Worm (Caenorhabditis elegans): ENCODE measurements around the gene C30B5.6.

C30B5.6 gene

ce11 chrII:6226995-6227394 is 4.5 kb upstream of the C30B5.6 start, which contains the start of gene srsy-2:
Gene srsy-2, minus strand, starts transcription at chrII:6227095.
- TF ChIP-seq F57A8.1 (GFP tag; optimal IDR thresholded peaks at IDR 0.05) (no peak), lir-1 (GFP tag; conservative IDR thresholded peaks at IDR 0.05) (no peak), Y95B8A.8 (GFP tag; IDR thresholded peaks at IDR 0.05) (no peak), let-607 (tag; optimal IDR thresholded peaks at IDR 0.05) (no peak), mcd-1 (GFP tag; IDR thresholded peaks at IDR 0.05) (no peak)

- TF ChIP-seq hmg-20 (GFP tag; IDR thresholded peaks at IDR 0.05) (no peak), K11D2.4 (GFP tag; IDR thresholded peaks at IDR 0.05) (no peak), athp-1 (tag; optimal IDR thresholded peaks at IDR 0.05) (no peak)
These were observed 1.3 kb upstream of the C30B5.6 start for ce11 chrII:6223755-6224154.

- no peak for TF ChIP-seq pha-4 (tag; optimal IDR thresholded peaks at IDR 0.05)
- TF ChIP-seq nhr-27 (tag; optimal IDR thresholded peaks at IDR 0.05) = no peak
- TF ChIP-seq F57C9.4 (tag; optimal IDR thresholded peaks at IDR 0.05) = no peak
- no peak for TF ChIP-seq pbrm-1 (GFP tag; IDR thresholded peaks at IDR 0.05)
- no peak for TF ChIP-seq hmg-20 (GFP tag; IDR thresholded peaks at IDR 0.05)
- TF ChIP-seq sea-2 (GFP tag; IDR thresholded peaks at IDR 0.05) = no peak
These were observed 988 bp downstream of the C30B5.6 start for ce11 chrII:6221470-6221869.

- TF ChIP-seq sea-2 (GFP tag; IDR thresholded peaks at IDR 0.05) = no peak
- no peak for TF ChIP-seq K11D2.4 (GFP tag; IDR thresholded peaks at IDR 0.05)
- TF ChIP-seq nhr-80 (tag; optimal IDR thresholded peaks at IDR 0.05) = no peak
- no peak for TF ChIP-seq ztf-3 (GFP tag; optimal IDR thresholded peaks at IDR 0.05)
- no peak for TF ChIP-seq D2030.7 (GFP tag; IDR thresholded peaks at IDR 0.05)
- TF ChIP-seq nhr-120 (GFP tag; IDR thresholded peaks at IDR 0.05) = no peak
- no peak for TF ChIP-seq dpl-1 (GFP tag; optimal IDR thresholded peaks at IDR 0.05)
- TF ChIP-seq ama-1 (optimal IDR thresholded peaks at IDR 0.05) = no peak
- TF ChIP-seq ama-1 (GFP tag; optimal IDR thresholded peaks at IDR 0.05) = no peak
- no peak for TF ChIP-seq snpc-3.4 (tag; optimal IDR thresholded peaks at IDR 0.05)
- TF ChIP-seq ceh-100 (GFP tag; IDR thresholded peaks at IDR 0.05) = no peak
- no peak for TF ChIP-seq ceh-40 (GFP tag; IDR thresholded peaks at IDR 0.05)
- no peak for TF ChIP-seq rec-8 (tag; optimal IDR thresholded peaks at IDR 0.05)
- TF ChIP-seq C06A6.2 (GFP tag; conservative IDR thresholded peaks at IDR 0.05) = no peak
- no peak for TF ChIP-seq ceh-79 (tag; optimal IDR thresholded peaks at IDR 0.05)
- no peak for TF ChIP-seq F10E7.11 (tag; optimal IDR thresholded peaks at IDR 0.05)
- TF ChIP-seq B0019.2 (GFP tag; conservative IDR thresholded peaks at IDR 0.05) = no peak
- no peak for TF ChIP-seq F57C9.4 (tag; optimal IDR thresholded peaks at IDR 0.05)
- no peak for TF ChIP-seq Y56A3A.18 (GFP tag; IDR thresholded peaks at IDR 0.05)
These were observed 3.1 kb downstream of the C30B5.6 start, which contains the start of gene mks-2 for ce11 chrII:6219346-6219745. Gene mks-2, minus strand, starts transcription at chrII:6219446.

ce11 chrII:6208116-6208515 is 14.3 kb downstream of the C30B5.6 start, which contains the start of gene daf-37:
Gene daf-37, minus strand, starts transcription at chrII:6208216.
- TF ChIP-seq B0261.1 (tag; optimal IDR thresholded peaks at IDR 0.05) = no peak
- no peak for TF ChIP-seq let-526 (GFP tag; IDR thresholded peaks at IDR 0.05)
- no peak for TF ChIP-seq Y95B8A.8 (GFP tag; IDR thresholded peaks at IDR 0.05)
- TF ChIP-seq sptf-2 (GFP tag; optimal IDR thresholded peaks at IDR 0.05) = no peak
- TF ChIP-seq snpc-3.4 (tag; optimal IDR thresholded peaks at IDR 0.05) = no peak
- no peak for TF ChIP-seq Y53F4B.3 (GFP tag; IDR thresholded peaks at IDR 0.05)
- no peak for TF ChIP-seq ztf-6 (GFP tag; IDR thresholded peaks at IDR 0.05)
- TF ChIP-seq ets-4 (GFP tag; optimal IDR thresholded peaks at IDR 0.05) = no peak
- TF ChIP-seq T07F8.4 (tag; optimal IDR thresholded peaks at IDR 0.05) = no peak
- TF ChIP-seq B0019.2 (GFP tag; conservative IDR thresholded peaks at IDR 0.05) = no peak
- no peak for TF ChIP-seq T26A5.8 (tag; optimal IDR thresholded peaks at IDR 0.05)
- no peak for TF ChIP-seq C06A6.2 (GFP tag; conservative IDR thresholded peaks at IDR 0.05)
- TF ChIP-seq tbx-9 (tag; optimal IDR thresholded peaks at IDR 0.05; ENCODE audit: borderline replicate concordance) = no peak
- no peak for TF ChIP-seq lag-1 (GFP tag; IDR thresholded peaks at IDR 0.05)
- TF ChIP-seq hmg-1.2 (GFP tag; IDR thresholded peaks at IDR 0.05) = no peak
- TF ChIP-seq lin-35 (GFP tag; optimal IDR thresholded peaks at IDR 0.05) = no peak
- no peak for TF ChIP-seq chd-7 (tag; optimal IDR thresholded peaks at IDR 0.05)
- TF ChIP-seq K11D2.4 (GFP tag; IDR thresholded peaks at IDR 0.05) = no peak
- no peak for TF ChIP-seq atf-7 (tag; optimal IDR thresholded peaks at IDR 0.05)
